Fruit fly (Drosophila melanogaster): Measurements from ENCODE around the gene upd2.

DNA sequence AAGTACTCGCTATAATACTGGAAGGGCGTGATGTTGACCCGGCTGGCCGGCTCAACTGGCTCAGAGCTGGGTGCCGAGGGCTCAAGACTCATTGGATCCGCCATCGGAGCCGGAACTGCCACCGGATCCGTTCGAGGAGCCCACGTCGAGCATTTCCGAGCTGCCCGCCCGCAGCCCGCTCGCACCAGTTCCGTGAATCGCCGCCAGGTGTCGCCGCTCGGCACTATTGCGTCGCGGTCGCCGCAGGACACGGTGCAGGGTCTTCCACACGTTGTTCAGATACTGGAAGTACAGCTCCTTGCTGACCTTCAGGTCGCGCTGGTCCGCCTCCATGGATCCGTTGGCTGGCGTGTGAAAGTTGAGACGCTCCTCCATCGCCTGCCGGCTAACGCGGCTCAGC is 1.8 kb downstream of the upd2 start:
- TF ChIP-seq Dll (optimal IDR thresholded peaks at IDR 0.05) (no peak), CG8478 (optimal IDR thresholded peaks at IDR 0.05) (no peak), pan (optimal IDR thresholded peaks at IDR 0.05) (no peak), usp (GFP tag; optimal IDR thresholded peaks at IDR 0.05) (no peak)

All from whole organism.